Worm (Caenorhabditis elegans) whole organism, young adult: ENCODE data around the gene prx-6.

Source experiments
- B0019.2 ChIP-seq: fragments of 200-800 bp; sonication (Bioruptor generic); conservative IDR thresholded peaks from 2 replicates; pipeline ENCODE4 v1.3.6; 2022; ENCODE audit warnings: missing genetic modification reagents, missing genetic modification characterization, missing compliant biosample characterization
- C17E4.6 ChIP-seq: fragments of 200-800 bp; sonication (Bioruptor generic); IDR thresholded peaks from 2 replicates; pipeline ENCODE4 v1.3.6; 2022; ENCODE audit warnings: missing genetic modification reagents, missing genetic modification characterization, missing compliant biosample characterization
- K11D2.4 ChIP-seq: fragments of 200-800 bp; sonication (Bioruptor generic); IDR thresholded peaks from 2 replicates; pipeline ENCODE4 v1.3.6; 2022; ENCODE audit warnings: missing genetic modification reagents, missing genetic modification characterization, missing compliant biosample characterization
- Y79H2A.3 ChIP-seq: fragments of 200-800 bp; sonication (Bioruptor generic); conservative IDR thresholded peaks from 2 replicates; pipeline ENCODE4 v1.3.6; 2022; ENCODE audit warnings: missing genetic modification reagents, missing genetic modification characterization, missing compliant biosample characterization
- chd-7 ChIP-seq: sonication (generic microtip); optimal IDR thresholded peaks from 2 replicates; lab custom pipeline; 2016; ENCODE audit warnings: mild to moderate bottlenecking, missing genetic modification characterization, moderate library complexity, missing compliant biosample characterization
- egl-44 ChIP-seq: fragments of 200-800 bp; sonication (Bioruptor generic); IDR thresholded peaks from 2 replicates; pipeline ENCODE4 v1.3.6; 2022; ENCODE audit warnings: missing genetic modification reagents, missing genetic modification characterization, missing compliant biosample characterization
- lin-26 ChIP-seq: fragments of 200-800 bp; sonication (Bioruptor generic); IDR thresholded peaks from 2 replicates; pipeline ENCODE4 v1.3.6; 2022; ENCODE audit warnings: missing genetic modification reagents, missing genetic modification characterization, missing compliant biosample characterization
- lsy-27 ChIP-seq: sonication (generic microtip); optimal IDR thresholded peaks from 2 replicates; lab custom pipeline; 2017; ENCODE audit warnings: missing genetic modification characterization, mild to moderate bottlenecking, missing compliant biosample characterization, antibody characterized with exemption, missing genotype, borderline replicate concordance; ENCODE audit not compliant: insufficient read depth
- repo-1 ChIP-seq: sonication (generic microtip); optimal IDR thresholded peaks from 2 replicates; lab custom pipeline; 2017; ENCODE audit warnings: mild to moderate bottlenecking, missing genetic modification characterization, missing compliant biosample characterization
- snpc-1.3 ChIP-seq: sonication (generic microtip); optimal IDR thresholded peaks from 2 replicates; lab custom pipeline; 2017; ENCODE audit warnings: missing genetic modification characterization, mild to moderate bottlenecking, missing compliant biosample characterization, antibody characterized with exemption, moderate library complexity, missing genotype, missing genetic modification reagents; ENCODE audit not compliant: insufficient read depth
- sptf-2 ChIP-seq: fragments of 200-800 bp; sonication (Bioruptor generic); optimal IDR thresholded peaks from 2 replicates; lab custom pipeline; 2018; ENCODE audit warnings: mild to moderate bottlenecking, missing genetic modification characterization, missing compliant biosample characterization
- tbp1 ChIP-seq: fragments of 200-800 bp; sonication (Bioruptor generic); optimal IDR thresholded peaks from 2 replicates; lab custom pipeline; 2018; ENCODE audit warnings: mild to moderate bottlenecking, missing genetic modification characterization, missing compliant biosample characterization

- TF ChIP-seq lin-26 = no peak
- TF ChIP-seq repo-1 (tag; lab: Kevin White, UChicago) = no peak
- no peak for TF ChIP-seq snpc-1.3
- no peak for TF ChIP-seq Y79H2A.3 (GFP tag; lab: Robert Waterston, UW)
- no peak for TF ChIP-seq chd-7
- TF ChIP-seq B0019.2 (GFP tag; lab: Robert Waterston, UW) = no peak
- TF ChIP-seq sptf-2 (GFP tag; lab: Kevin White, UChicago) = no peak
- no peak for TF ChIP-seq K11D2.4 (GFP tag; lab: Robert Waterston, UW)
- no peak for TF ChIP-seq egl-44 (GFP tag; lab: Robert Waterston, UW)
- no peak for TF ChIP-seq tbp1 (GFP tag; lab: Kevin White, UChicago)
- no peak for TF ChIP-seq lsy-27 (tag; lab: Kevin White, UChicago)
- TF ChIP-seq C17E4.6 (GFP tag; lab: Robert Waterston, UW) = no peak
Observed at ce11 chrV:4719965-4720364, at the start of gene prx-6.
